Fruit fly (Drosophila melanogaster) whole organism, prepupa: ENCODE results near the gene CG13970.

ENCODE experiments used
- Blimp-1 ChIP-seq: fragments of 200-800 bp; sonication (Bioruptor generic); optimal IDR thresholded peaks from 3 replicates; lab custom pipeline; 2017; ENCODE audit warnings: missing biosample characterization, missing genetic modification characterization, mild to moderate bottlenecking, moderate library complexity, missing genetic modification reagents
- CG10631 ChIP-seq: fragments of 200-800 bp; sonication (Bioruptor generic); optimal IDR thresholded peaks from 2 replicates; lab custom pipeline; 2016; ENCODE audit warnings: missing biosample characterization, missing genetic modification characterization
- CG11294 ChIP-seq: fragments of 200-800 bp; sonication (Bioruptor generic); IDR thresholded peaks from 2 replicates; pipeline ENCODE4 v1.3.6; 2022; ENCODE audit warnings: missing biosample characterization, missing genetic modification characterization
- CG11902 ChIP-seq: fragments of 200-800 bp; sonication (Bioruptor generic); optimal IDR thresholded peaks from 3 replicates; lab custom pipeline; 2016; ENCODE audit warnings: missing biosample characterization, missing genetic modification characterization
- CG3919 ChIP-seq: fragments of 200-800 bp; sonication (Bioruptor generic); optimal IDR thresholded peaks from 3 replicates; lab custom pipeline; 2016; ENCODE audit warnings: missing biosample characterization, missing genetic modification characterization
- CG6792 ChIP-seq: fragments of 200-800 bp; sonication (Bioruptor generic); optimal IDR thresholded peaks from 3 replicates; lab custom pipeline; 2016; ENCODE audit warnings: missing biosample characterization, missing genetic modification characterization
- CG8632 ChIP-seq: fragments of 200-800 bp; sonication (Bioruptor generic); optimal IDR thresholded peaks from 3 replicates; lab custom pipeline; 2016; ENCODE audit warnings: missing biosample characterization, missing genetic modification characterization
- Eip75B ChIP-seq: fragments of 200-800 bp; sonication (Bioruptor generic); optimal IDR thresholded peaks from 3 replicates; lab custom pipeline; 2016; ENCODE audit warnings: missing biosample characterization, missing genetic modification characterization
- Eip78C ChIP-seq: fragments of 200-800 bp; sonication (Bioruptor generic); peaks from one replicate; lab custom pipeline; 2016; ENCODE audit warnings: missing biosample characterization, missing genetic modification characterization
- Ets96B ChIP-seq: fragments of 200-800 bp; optimal IDR thresholded peaks from 2 replicates; lab custom pipeline; 2019; ENCODE audit warnings: missing biosample characterization, mild to moderate bottlenecking, missing genetic modification characterization, moderate library complexity
- Gug ChIP-seq: fragments of 200-800 bp; sonication (Bioruptor generic); IDR thresholded peaks from 2 replicates; pipeline ENCODE4 v1.3.6; 2022; ENCODE audit warnings: missing biosample characterization, missing genetic modification characterization
- Hr39 ChIP-seq: fragments of 200-800 bp; sonication (Bioruptor generic); optimal IDR thresholded peaks from 2 replicates; lab custom pipeline; 2016; ENCODE audit warnings: missing biosample characterization, missing genetic modification characterization
- Hr4 ChIP-seq: fragments of 200-800 bp; sonication (Bioruptor generic); optimal IDR thresholded peaks from 3 replicates; lab custom pipeline; 2016; ENCODE audit warnings: missing biosample characterization, missing genetic modification characterization
- Lpt ChIP-seq: fragments of 200-800 bp; sonication (Bioruptor generic); optimal IDR thresholded peaks from 3 replicates; lab custom pipeline; 2016; ENCODE audit warnings: missing biosample characterization, missing genetic modification characterization
- Smox ChIP-seq: fragments of 200-800 bp; sonication (Bioruptor generic); optimal IDR thresholded peaks from 3 replicates; lab custom pipeline; 2016; ENCODE audit warnings: missing biosample characterization, missing genetic modification characterization
- Sox14 ChIP-seq: fragments of 200-800 bp; sonication (Bioruptor generic); optimal IDR thresholded peaks from 3 replicates; lab custom pipeline; 2016; ENCODE audit warnings: missing biosample characterization, missing genetic modification characterization
- eg ChIP-seq: fragments of 200-800 bp; sonication (Bioruptor generic); IDR thresholded peaks from 3 replicates; pipeline ENCODE4 v1.3.6; 2022; ENCODE audit warnings: missing biosample characterization, missing genetic modification characterization
- net ChIP-seq: fragments of 200-800 bp; sonication (Bioruptor generic); optimal IDR thresholded peaks from 3 replicates; lab custom pipeline; 2016; ENCODE audit warnings: missing biosample characterization, missing genetic modification characterization
- pdm3 ChIP-seq: fragments of 200-800 bp; sonication (Bioruptor generic); optimal IDR thresholded peaks from 3 replicates; lab custom pipeline; 2016; ENCODE audit warnings: missing biosample characterization, missing genetic modification characterization
- spab ChIP-seq: fragments of 200-800 bp; sonication (Bioruptor generic); optimal IDR thresholded peaks from 2 replicates; lab custom pipeline; 2017; ENCODE audit warnings: missing biosample characterization, mild to moderate bottlenecking, missing genetic modification characterization, missing genetic modification reagents
- topi ChIP-seq: fragments of 200-800 bp; sonication (Bioruptor generic); optimal IDR thresholded peaks from 3 replicates; lab custom pipeline; 2016; ENCODE audit warnings: missing biosample characterization, missing genetic modification characterization

Gene CG13970

DNA sequence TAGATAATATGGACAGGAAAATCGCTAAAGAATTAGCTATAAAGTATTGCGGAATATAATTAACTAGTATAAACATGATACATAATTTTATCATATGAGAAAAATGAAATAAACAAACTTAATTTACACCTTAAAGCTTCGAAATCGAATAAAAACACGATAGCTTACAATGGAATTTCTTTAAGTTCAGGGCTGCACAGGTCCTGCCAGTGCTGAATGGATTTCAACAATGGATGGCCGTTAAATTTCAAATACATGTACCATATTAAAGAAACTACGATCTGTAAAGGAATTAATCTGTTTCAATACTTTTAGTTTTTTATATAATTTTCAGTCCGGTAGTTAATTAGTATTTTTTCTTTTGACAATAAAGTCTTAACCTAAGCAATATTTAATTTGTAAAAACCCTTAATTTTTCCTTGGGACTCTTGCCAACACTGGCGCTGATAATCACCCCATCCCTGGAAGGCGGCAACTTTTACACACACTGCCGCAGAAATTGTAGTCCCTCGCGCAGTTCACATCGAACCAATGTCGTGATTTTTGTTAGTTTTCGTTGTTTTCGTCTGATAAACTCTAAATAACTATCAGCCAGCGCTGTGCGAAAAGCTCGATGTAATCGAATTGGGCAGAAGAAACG lies 42.8 kb downstream of the CG13970 start, which contains the start of the genes barr and lok (continued):
- TF ChIP-seq CG6792 (GFP tag; lab: Kevin White, UChicago), result peak; percentile 12
- TF ChIP-seq Blimp-1 (GFP tag; lab: Kevin White, UChicago), result no peak
- TF ChIP-seq topi (GFP tag; lab: Kevin White, UChicago), result peak; percentile 47
- TF ChIP-seq Eip78C, result peak; percentile 38
- TF ChIP-seq CG11294 (GFP tag; lab: Robert Waterston, UW), result no peak
- peak; percentile 69 for TF ChIP-seq pdm3 (GFP tag; lab: Kevin White, UChicago)
- TF ChIP-seq Hr39, result peak; percentile 61
- peak; percentile 35 for TF ChIP-seq CG11902 (GFP tag; lab: Kevin White, UChicago)
- TF ChIP-seq Ets96B (tag; lab: Kevin White, UChicago), result peak; percentile 42
- TF ChIP-seq CG3919 (GFP tag; lab: Kevin White, UChicago), result peak; percentile 41
- TF ChIP-seq spab, result no peak
- TF ChIP-seq Smox (GFP tag; lab: Kevin White, UChicago), result peak; percentile 53
- TF ChIP-seq eg (GFP tag; lab: Robert Waterston, UW), result 0 out of 3 replicates have a peak, but pooled peaks have one; percentile 21
- peak; percentile 60 for TF ChIP-seq Sox14 (GFP tag; lab: Kevin White, UChicago)
- TF ChIP-seq net, result no peak

DNA sequence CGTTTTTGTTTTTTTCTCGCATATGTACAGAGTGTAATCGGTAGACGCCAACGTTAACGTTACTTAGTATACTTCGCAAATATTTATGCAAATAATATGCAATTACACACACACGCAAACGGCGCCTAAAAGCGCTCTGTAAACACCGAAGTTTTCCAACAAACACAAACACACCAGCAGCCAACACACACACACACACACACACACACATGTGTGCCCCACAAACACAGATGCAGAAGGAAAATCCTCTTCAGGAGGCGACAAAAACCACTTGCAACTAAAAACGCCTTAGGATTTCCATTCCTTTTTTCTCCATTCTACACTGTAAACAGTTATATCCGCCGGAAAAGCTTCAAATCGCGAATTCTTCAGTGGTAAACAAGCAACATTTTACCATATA lies 46.6 kb downstream of the CG13970 start:
- TF ChIP-seq Gug (GFP tag; lab: Robert Waterston, UW), result 0 out of 2 replicates have a peak, but pooled peaks have one; percentile 15
- TF ChIP-seq Hr4 (GFP tag; lab: Kevin White, UChicago), result no peak
- no peak for TF ChIP-seq Eip75B (GFP tag; lab: Kevin White, UChicago)
- TF ChIP-seq Lpt (GFP tag; lab: Kevin White, UChicago), result no peak
- no peak for TF ChIP-seq CG8632
- TF ChIP-seq CG10631 (GFP tag; lab: Kevin White, UChicago), result peak; percentile 9
